Worm (Caenorhabditis elegans) whole organism, midembryonic: ENCODE measurements around the gene tag-77.

Experiments used
- flt-1 ChIP-seq: fragments of 200-800 bp; sonication (Bioruptor generic); IDR thresholded peaks from 2 replicates; pipeline ENCODE4 v1.3.6; 2022; ENCODE audit warnings: missing genetic modification characterization, missing compliant biosample characterization
- klf-2 ChIP-seq: fragments of 200-800 bp; sonication (Bioruptor generic); conservative IDR thresholded peaks from 2 replicates; pipeline ENCODE4 v1.3.6; 2022; ENCODE audit warnings: missing genetic modification reagents, missing genetic modification characterization, missing compliant biosample characterization
- med-1 ChIP-seq: sonication (generic microtip); optimal IDR thresholded peaks from 2 replicates; lab custom pipeline; 2017; ENCODE audit warnings: missing genetic modification characterization, mild to moderate bottlenecking, missing compliant biosample characterization, antibody characterized with exemption, missing genetic modification reagents; ENCODE audit not compliant: insufficient read depth
- ref-1 ChIP-seq: fragments of 200-800 bp; sonication (Bioruptor generic); conservative IDR thresholded peaks from 2 replicates; pipeline ENCODE4 v1.3.6; 2022; ENCODE audit warnings: missing genetic modification reagents, missing genetic modification characterization, missing compliant biosample characterization

DNA sequence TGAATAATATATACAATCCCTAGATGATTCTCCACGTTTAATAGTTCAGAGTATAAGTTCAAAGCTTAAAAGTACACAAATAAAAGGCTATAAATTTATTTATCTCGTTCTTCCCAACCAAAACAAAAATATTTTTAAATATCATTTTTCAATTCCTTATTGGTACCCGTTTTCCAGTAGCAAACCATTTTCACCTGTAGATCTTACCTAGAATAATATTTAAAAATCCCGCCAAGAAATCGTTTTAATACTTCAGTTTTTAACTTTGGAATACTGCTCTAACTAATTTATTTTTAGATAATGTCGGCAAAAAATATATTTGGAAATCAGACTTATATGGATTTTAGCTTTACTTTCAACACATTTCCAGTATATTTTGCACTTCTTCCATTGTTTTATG, 18.1 kb downstream of the tag-77 start, which contains the start of gene sru-7:
- TF ChIP-seq flt-1 (no peak), klf-2 (GFP tag; lab: Robert Waterston, UW) (no peak), med-1 (GFP tag; lab: Kevin White, UChicago) (no peak), ref-1 (GFP tag; lab: Robert Waterston, UW) (no peak)
